Worm (Caenorhabditis elegans) whole organism, L2 larva: ENCODE data around the gene T05H4.3.

Source experiments
- C34F6.9 ChIP-seq: fragments of 150-350 bp; optimal IDR thresholded peaks from 2 replicates; lab custom pipeline; 2014; ENCODE audit warnings: missing biosample characterization, missing genetic modification characterization
- F13H6.1 ChIP-seq: sonication (generic microtip); optimal IDR thresholded peaks from 2 replicates; lab custom pipeline; 2016; ENCODE audit warnings: missing genetic modification characterization, missing compliant biosample characterization
- R02D3.7 ChIP-seq: fragments of 150-350 bp; optimal IDR thresholded peaks from 2 replicates; lab custom pipeline; 2014; ENCODE audit warnings: missing biosample characterization, missing genetic modification characterization
- ZK546.5 ChIP-seq: sonication (generic microtip); optimal IDR thresholded peaks from 2 replicates; lab custom pipeline; 2017; ENCODE audit warnings: missing biosample characterization, missing genetic modification characterization
- alr-1 ChIP-seq: fragments of 150-350 bp; optimal IDR thresholded peaks from 2 replicates; lab custom pipeline; 2014; ENCODE audit warnings: missing biosample characterization, missing genetic modification characterization
- ama-1 ChIP-seq: fragments of 150-350 bp; optimal IDR thresholded peaks from 2 replicates; lab custom pipeline; 2018; ENCODE audit warnings: inconsistent platforms
- blmp-1 ChIP-seq: sonication (generic microtip); optimal IDR thresholded peaks from 2 replicates; lab custom pipeline; 2017; ENCODE audit warnings: missing genetic modification characterization, mild to moderate bottlenecking, missing compliant biosample characterization, antibody characterized with exemption, moderate library complexity; ENCODE audit not compliant: insufficient read depth
- ceh-16 ChIP-seq: fragments of 150-350 bp; optimal IDR thresholded peaks from 2 replicates; lab custom pipeline; 2014; ENCODE audit warnings: missing biosample characterization, missing genetic modification characterization
- ceh-82 ChIP-seq: fragments of 150-350 bp; optimal IDR thresholded peaks from 2 replicates; lab custom pipeline; 2014; ENCODE audit warnings: missing biosample characterization, missing genetic modification characterization
- crh-2 ChIP-seq: sonication (generic microtip); optimal IDR thresholded peaks from 2 replicates; lab custom pipeline; 2017; ENCODE audit warnings: missing biosample characterization, missing genetic modification characterization
- dmd-4 ChIP-seq: sonication (generic microtip); optimal IDR thresholded peaks from 2 replicates; lab custom pipeline; 2017; ENCODE audit warnings: missing biosample characterization, missing genetic modification characterization
- egl-27 ChIP-seq: sonication (generic microtip); optimal IDR thresholded peaks from 3 replicates; lab custom pipeline; 2017; ENCODE audit warnings: missing biosample characterization, missing genetic modification reagents, missing genetic modification characterization
- elt-3 ChIP-seq: sonication (generic microtip); optimal IDR thresholded peaks from 2 replicates; lab custom pipeline; 2017; ENCODE audit warnings: missing biosample characterization, missing genetic modification characterization
- fos-1 ChIP-seq: fragments of 150-350 bp; optimal IDR thresholded peaks from 2 replicates; lab custom pipeline; 2014; ENCODE audit warnings: missing biosample characterization, missing genetic modification characterization
- gmeb-1 ChIP-seq: fragments of 150-350 bp; optimal IDR thresholded peaks from 2 replicates; lab custom pipeline; 2014; ENCODE audit warnings: missing biosample characterization, missing genetic modification characterization
- lin-11 ChIP-seq: fragments of 150-350 bp; sonication (generic microtip); optimal IDR thresholded peaks from 2 replicates; lab custom pipeline; 2014; ENCODE audit warnings: missing biosample characterization, missing genetic modification characterization, inconsistent platforms, mixed read lengths
- lin-13 ChIP-seq: fragments of 150-350 bp; optimal IDR thresholded peaks from 2 replicates; lab custom pipeline; 2014; ENCODE audit warnings: missing biosample characterization, missing genetic modification reagents, missing genetic modification characterization
- lin-39 ChIP-seq: fragments of 150-350 bp; optimal IDR thresholded peaks from 2 replicates; lab custom pipeline; 2014; ENCODE audit warnings: missing biosample characterization, missing genetic modification reagents, missing genetic modification characterization
- lsy-2 ChIP-seq, 2 experiments: fragments of 150-350 bp in 1 of 2; sonication (generic microtip) in 1 of 2; optimal IDR thresholded peaks; 2 replicates each; lab custom pipeline; 2014 to 2017; ENCODE audit warnings: missing biosample characterization in 2 of 2, missing genetic modification characterization in 2 of 2
- mab-5 ChIP-seq: fragments of 150-350 bp; optimal IDR thresholded peaks from 2 replicates; lab custom pipeline; 2014; ENCODE audit warnings: missing biosample characterization, missing genetic modification characterization
- mbf-1 ChIP-seq: sonication (generic microtip); optimal IDR thresholded peaks from 2 replicates; lab custom pipeline; 2017; ENCODE audit warnings: missing biosample characterization, missing genetic modification characterization
- mdl-1 ChIP-seq, 2 experiments: fragments of 150-350 bp in 1 of 2; sonication (generic microtip) in 1 of 2; optimal IDR thresholded peaks; 2 replicates each; lab custom pipeline; 2017; ENCODE audit warnings: missing biosample characterization in 2 of 2, missing genetic modification characterization in 2 of 2
- nhr-10 ChIP-seq: sonication (generic microtip); optimal IDR thresholded peaks from 2 replicates; lab custom pipeline; 2017; ENCODE audit warnings: missing biosample characterization, missing genetic modification characterization
- nhr-11 ChIP-seq: fragments of 150-350 bp; optimal IDR thresholded peaks from 2 replicates; lab custom pipeline; 2014; ENCODE audit warnings: missing biosample characterization, missing genetic modification characterization
- nhr-12 ChIP-seq: fragments of 150-350 bp; optimal IDR thresholded peaks from 2 replicates; lab custom pipeline; 2014; ENCODE audit warnings: missing biosample characterization, missing genetic modification characterization
- nhr-129 ChIP-seq: fragments of 150-350 bp; optimal IDR thresholded peaks from 2 replicates; lab custom pipeline; 2014; ENCODE audit warnings: missing biosample characterization, missing genetic modification characterization
- nhr-21 ChIP-seq: fragments of 150-350 bp; optimal IDR thresholded peaks from 2 replicates; lab custom pipeline; 2014; ENCODE audit warnings: missing biosample characterization, missing genetic modification characterization
- nhr-23 ChIP-seq: fragments of 150-350 bp; optimal IDR thresholded peaks from 2 replicates; lab custom pipeline; 2014; ENCODE audit warnings: missing biosample characterization, missing genetic modification reagents, missing genetic modification characterization
- nhr-237 ChIP-seq: fragments of 150-350 bp; optimal IDR thresholded peaks from 2 replicates; lab custom pipeline; 2014; ENCODE audit warnings: missing biosample characterization, missing genetic modification characterization
- nhr-25 ChIP-seq: fragments of 150-350 bp; sonication (generic microtip); optimal IDR thresholded peaks from 3 replicates; lab custom pipeline; 2014; ENCODE audit warnings: missing biosample characterization, missing genetic modification characterization
- nhr-6 ChIP-seq: fragments of 150-350 bp; optimal IDR thresholded peaks from 2 replicates; lab custom pipeline; 2014; ENCODE audit warnings: missing biosample characterization, missing genetic modification characterization
- nhr-77 ChIP-seq: fragments of 150-350 bp; optimal IDR thresholded peaks from 2 replicates; lab custom pipeline; 2014; ENCODE audit warnings: missing biosample characterization, missing genetic modification characterization
- peb-1 ChIP-seq: fragments of 150-350 bp; optimal IDR thresholded peaks from 2 replicates; lab custom pipeline; 2014; ENCODE audit warnings: missing biosample characterization, missing genetic modification characterization
- sem-4 ChIP-seq: fragments of 150-350 bp; optimal IDR thresholded peaks from 2 replicates; lab custom pipeline; 2014; ENCODE audit warnings: missing biosample characterization, missing genetic modification reagents, missing genetic modification characterization
- sma-3 ChIP-seq: sonication (generic microtip); optimal IDR thresholded peaks from 2 replicates; lab custom pipeline; 2016; ENCODE audit warnings: missing genetic modification reagents, missing genetic modification characterization, missing compliant biosample characterization
- sma-9 ChIP-seq, 2 experiments: fragments of 150-350 bp in 1 of 2; sonication (generic microtip) in 1 of 2; optimal IDR thresholded peaks; 2 replicates each; lab custom pipeline; 2014 to 2016; ENCODE audit warnings: missing genetic modification characterization in 2 of 2, mild to moderate bottlenecking in 1 of 2, missing biosample characterization in 1 of 2, missing compliant biosample characterization in 1 of 2, missing genetic modification reagents in 1 of 2, moderate library complexity in 1 of 2
- snpc-4 ChIP-seq: fragments of 150-350 bp; optimal IDR thresholded peaks from 2 replicates; lab custom pipeline; 2014; ENCODE audit warnings: missing biosample characterization, missing genetic modification characterization
- unc-39 ChIP-seq: fragments of 150-350 bp; optimal IDR thresholded peaks from 2 replicates; lab custom pipeline; 2014; ENCODE audit warnings: missing biosample characterization, missing genetic modification characterization
- unc-62 ChIP-seq: fragments of 150-350 bp; optimal IDR thresholded peaks from 2 replicates; lab custom pipeline; 2014; ENCODE audit warnings: missing biosample characterization, missing genetic modification reagents, missing genetic modification characterization
- zag-1 ChIP-seq: fragments of 150-350 bp; optimal IDR thresholded peaks from 2 replicates; lab custom pipeline; 2014; ENCODE audit warnings: missing biosample characterization, missing genetic modification characterization
- ztf-1 ChIP-seq: fragments of 200-800 bp; sonication (Bioruptor generic); conservative IDR thresholded peaks from 2 replicates; pipeline ENCODE4 v1.3.6; 2022; ENCODE audit warnings: missing genetic modification characterization, missing compliant biosample characterization
- ztf-11 ChIP-seq: sonication (generic microtip); optimal IDR thresholded peaks from 2 replicates; lab custom pipeline; 2017; ENCODE audit warnings: missing biosample characterization, missing genetic modification characterization
- ztf-4 ChIP-seq: fragments of 150-350 bp; optimal IDR thresholded peaks from 2 replicates; lab custom pipeline; 2014; ENCODE audit warnings: missing biosample characterization, missing genetic modification characterization

Gene T05H4.3

ce11 chrV:6427433-6427832 is 14.7 kb upstream of the T05H4.3 start (continued):
- TF ChIP-seq mdl-1 (tag; optimal IDR thresholded peaks at IDR 0.05; lab: Kevin White, UChicago) (no peak), nhr-237 (tag; lab: Kevin White, UChicago) (no peak), peb-1 (no peak), nhr-129 (tag; lab: Kevin White, UChicago) (peak; percentile 5), ztf-11 (no peak), nhr-25 (tag; lab: Kevin White, UChicago) (peak; percentile 45), lsy-2 (tag; optimal IDR thresholded peaks at IDR 0.05; lab: Kevin White, UChicago) (peak; percentile 36 to 81), blmp-1 (tag; lab: Kevin White, UChicago) (no peak), ceh-16 (tag; lab: Kevin White, UChicago) (no peak), sem-4 (tag; lab: Kevin White, UChicago) (peak; percentile 20), nhr-77 (tag; lab: Kevin White, UChicago) (no peak), alr-1 (tag; lab: Kevin White, UChicago) (no peak), lin-13 (GFP tag; lab: Kevin White, UChicago) (peak; percentile 24), lin-11 (no peak), nhr-21 (tag; lab: Kevin White, UChicago) (peak; percentile 22), F13H6.1 (tag; lab: Kevin White, UChicago) (peak; percentile 65), ZK546.5 (tag; lab: Kevin White, UChicago) (no peak), nhr-6 (peak; percentile 4), nhr-12 (no peak), mbf-1 (no peak)

ce11 chrV:6429870-6430339 is 12.2 kb upstream of the T05H4.3 start, which contains the start of gene alh-4:
Gene alh-4 (minus strand): TSS chrV:6429920.
- TF ChIP-seq snpc-4 (tag; lab: Kevin White, UChicago) (no peak), sma-3 (GFP tag; lab: Kevin White, UChicago) (peak; percentile 61), nhr-129 (tag; lab: Kevin White, UChicago) (peak; percentile 16), blmp-1 (tag; lab: Kevin White, UChicago) (peak; percentile 3), sma-9 (GFP tag; optimal IDR thresholded peaks at IDR 0.05; lab: Kevin White, UChicago) (peak; percentile 21), sma-9 (tag; optimal IDR thresholded peaks at IDR 0.05; lab: Kevin White, UChicago) (no peak), gmeb-1 (peak; percentile 19), R02D3.7 (tag; lab: Kevin White, UChicago) (no peak), nhr-21 (tag; lab: Kevin White, UChicago) (peak; percentile 6), nhr-25 (tag; lab: Kevin White, UChicago) (peak; percentile 66)

- TF ChIP-seq unc-39 (tag; lab: Kevin White, UChicago) = no peak
- no peak for TF ChIP-seq ceh-82
- TF ChIP-seq nhr-11 (tag; lab: Kevin White, UChicago) = no peak
- TF ChIP-seq peb-1 = no peak
- TF ChIP-seq lsy-2 (tag; optimal IDR thresholded peaks at IDR 0.05; lab: Kevin White, UChicago) = no peak
- no peak for TF ChIP-seq egl-27 (tag; lab: Kevin White, UChicago)
- no peak for TF ChIP-seq nhr-25 (tag; lab: Kevin White, UChicago)
- TF ChIP-seq nhr-6 = no peak
- TF ChIP-seq ztf-1 (GFP tag; lab: Robert Waterston, UW) = no peak
- no peak for TF ChIP-seq nhr-12
- TF ChIP-seq ceh-16 (tag; lab: Kevin White, UChicago) = no peak
- peak; percentile 26 for TF ChIP-seq sma-9 (GFP tag; optimal IDR thresholded peaks at IDR 0.05; lab: Kevin White, UChicago)
- TF ChIP-seq sma-9 (tag; optimal IDR thresholded peaks at IDR 0.05; lab: Kevin White, UChicago) = no peak
- TF ChIP-seq dmd-4 (tag; lab: Kevin White, UChicago) = no peak
- TF ChIP-seq C34F6.9 = no peak
- TF ChIP-seq unc-62 (GFP tag; lab: Kevin White, UChicago) = no peak
- TF ChIP-seq elt-3 (tag; lab: Kevin White, UChicago) = no peak
- no peak for TF ChIP-seq ztf-4 (tag; lab: Kevin White, UChicago)
- no peak for TF ChIP-seq nhr-77 (tag; lab: Kevin White, UChicago)
- no peak for TF ChIP-seq snpc-4 (tag; lab: Kevin White, UChicago)
- no peak for TF ChIP-seq ama-1 (lab: Kevin White, UChicago)
- TF ChIP-seq ZK546.5 (tag; lab: Kevin White, UChicago) = no peak
- no peak for TF ChIP-seq nhr-237 (tag; lab: Kevin White, UChicago)
- TF ChIP-seq lin-39 = no peak
- TF ChIP-seq fos-1 (tag; lab: Kevin White, UChicago) = no peak
- no peak for TF ChIP-seq mdl-1 (tag; optimal IDR thresholded peaks at IDR 0.05; lab: Kevin White, UChicago)
- TF ChIP-seq zag-1 = no peak
- peak; percentile 3 for TF ChIP-seq blmp-1 (tag; lab: Kevin White, UChicago)
- no peak for TF ChIP-seq nhr-10
- TF ChIP-seq sem-4 (tag; lab: Kevin White, UChicago) = no peak
- TF ChIP-seq nhr-129 (tag; lab: Kevin White, UChicago) = peak; percentile 18
- TF ChIP-seq ztf-11 = no peak
- TF ChIP-seq lin-11 = no peak
- no peak for TF ChIP-seq gmeb-1
- TF ChIP-seq mab-5 (tag; lab: Kevin White, UChicago) = no peak
- TF ChIP-seq sma-3 (GFP tag; lab: Kevin White, UChicago) = peak; percentile 49
- no peak for TF ChIP-seq nhr-23 (tag; lab: Kevin White, UChicago)
- TF ChIP-seq crh-2 (tag; lab: Kevin White, UChicago) = peak; percentile 21
- no peak for TF ChIP-seq nhr-21 (tag; lab: Kevin White, UChicago)
- TF ChIP-seq F13H6.1 (tag; lab: Kevin White, UChicago) = no peak
- TF ChIP-seq alr-1 (tag; lab: Kevin White, UChicago) = no peak
- TF ChIP-seq lin-13 (GFP tag; lab: Kevin White, UChicago) = no peak
Observed at ce11 chrV:6430526-6431371, 11.4 kb upstream of the T05H4.3 start.
